Fruit fly (Drosophila melanogaster) whole organism, prepupa: Measurements from ENCODE around the gene CG15914.
A peak's percentile ranks its signal among the peaks of the same experiment; 100 is the strongest.

Source experiments
- Blimp-1 ChIP-seq: fragments of 200-800 bp; sonication (Bioruptor generic); optimal IDR thresholded peaks from 3 replicates; lab custom pipeline; 2017; ENCODE audit warnings: missing biosample characterization, missing genetic modification characterization, mild to moderate bottlenecking, moderate library complexity, missing genetic modification reagents
- CG10669 ChIP-seq: fragments of 200-800 bp; sonication (Bioruptor generic); optimal IDR thresholded peaks from 3 replicates; lab custom pipeline; 2018; ENCODE audit warnings: missing biosample characterization, mild to moderate bottlenecking, missing genetic modification characterization, moderate library complexity
- CG11762 ChIP-seq: fragments of 200-800 bp; sonication (Bioruptor generic); optimal IDR thresholded peaks from 3 replicates; lab custom pipeline; 2016; ENCODE audit warnings: missing biosample characterization, missing genetic modification characterization; ENCODE audit not compliant: insufficient read depth
- CG11902 ChIP-seq: fragments of 200-800 bp; sonication (Bioruptor generic); optimal IDR thresholded peaks from 3 replicates; lab custom pipeline; 2016; ENCODE audit warnings: missing biosample characterization, missing genetic modification characterization
- CG15336 ChIP-seq: fragments of 200-800 bp; sonication (Bioruptor generic); IDR thresholded peaks from 2 replicates; pipeline ENCODE4 v1.3.6; 2022; ENCODE audit warnings: missing biosample characterization, missing genetic modification characterization
- CG16779 ChIP-seq: fragments of 200-800 bp; sonication (Bioruptor generic); optimal IDR thresholded peaks from 3 replicates; lab custom pipeline; 2017; ENCODE audit warnings: missing biosample characterization, mild to moderate bottlenecking, missing genetic modification characterization
- CG31627 ChIP-seq: fragments of 200-800 bp; sonication (Bioruptor generic); optimal IDR thresholded peaks from 3 replicates; lab custom pipeline; 2016; ENCODE audit warnings: missing biosample characterization, missing genetic modification characterization
- CG32006 ChIP-seq: fragments of 200-800 bp; sonication (Bioruptor generic); optimal IDR thresholded peaks from 3 replicates; lab custom pipeline; 2017; ENCODE audit warnings: missing biosample characterization, mild to moderate bottlenecking, missing genetic modification characterization
- CG3919 ChIP-seq: fragments of 200-800 bp; sonication (Bioruptor generic); optimal IDR thresholded peaks from 3 replicates; lab custom pipeline; 2016; ENCODE audit warnings: missing biosample characterization, missing genetic modification characterization
- CG6276 ChIP-seq: fragments of 200-800 bp; sonication (Bioruptor generic); optimal IDR thresholded peaks from 2 replicates; lab custom pipeline; 2017; ENCODE audit warnings: missing biosample characterization, mild to moderate bottlenecking, missing genetic modification characterization
- CG6854 ChIP-seq: fragments of 200-800 bp; sonication (Bioruptor generic); optimal IDR thresholded peaks from 2 replicates; lab custom pipeline; 2017; ENCODE audit warnings: missing biosample characterization, mild to moderate bottlenecking, missing genetic modification characterization
- CG7368 ChIP-seq: fragments of 200-800 bp; sonication (Bioruptor generic); optimal IDR thresholded peaks from 3 replicates; lab custom pipeline; 2016; ENCODE audit warnings: missing biosample characterization, missing genetic modification characterization
- CG8319 ChIP-seq: fragments of 200-800 bp; sonication (Bioruptor generic); optimal IDR thresholded peaks from 3 replicates; lab custom pipeline; 2016; ENCODE audit warnings: missing biosample characterization, missing genetic modification characterization
- CG8632 ChIP-seq: fragments of 200-800 bp; sonication (Bioruptor generic); optimal IDR thresholded peaks from 3 replicates; lab custom pipeline; 2016; ENCODE audit warnings: missing biosample characterization, missing genetic modification characterization
- Eip75B ChIP-seq: fragments of 200-800 bp; sonication (Bioruptor generic); optimal IDR thresholded peaks from 3 replicates; lab custom pipeline; 2016; ENCODE audit warnings: missing biosample characterization, missing genetic modification characterization
- Eip78C ChIP-seq: fragments of 200-800 bp; sonication (Bioruptor generic); peaks from one replicate; lab custom pipeline; 2016; ENCODE audit warnings: missing biosample characterization, missing genetic modification characterization
- Ets21C ChIP-seq: fragments of 200-800 bp; sonication (Bioruptor generic); optimal IDR thresholded peaks from 3 replicates; lab custom pipeline; 2016; ENCODE audit warnings: missing biosample characterization, missing genetic modification characterization
- Ets96B ChIP-seq: fragments of 200-800 bp; optimal IDR thresholded peaks from 2 replicates; lab custom pipeline; 2019; ENCODE audit warnings: missing biosample characterization, mild to moderate bottlenecking, missing genetic modification characterization, moderate library complexity
- Gug ChIP-seq: fragments of 200-800 bp; sonication (Bioruptor generic); IDR thresholded peaks from 2 replicates; pipeline ENCODE4 v1.3.6; 2022; ENCODE audit warnings: missing biosample characterization, missing genetic modification characterization
- Hr38 ChIP-seq: sonication (Bioruptor generic); optimal IDR thresholded peaks from 2 replicates; lab custom pipeline; 2016; ENCODE audit warnings: missing biosample characterization, missing genetic modification characterization
- Met ChIP-seq: fragments of 200-800 bp; sonication (Bioruptor generic); optimal IDR thresholded peaks from 3 replicates; lab custom pipeline; 2016; ENCODE audit warnings: missing biosample characterization, missing genetic modification characterization
- Sox14 ChIP-seq: fragments of 200-800 bp; sonication (Bioruptor generic); optimal IDR thresholded peaks from 3 replicates; lab custom pipeline; 2016; ENCODE audit warnings: missing biosample characterization, missing genetic modification characterization
- Sox15 ChIP-seq: fragments of 200-800 bp; sonication (Bioruptor generic); optimal IDR thresholded peaks from 3 replicates; lab custom pipeline; 2016; ENCODE audit warnings: missing biosample characterization, missing genetic modification characterization
- achi ChIP-seq: fragments of 200-800 bp; sonication (Bioruptor generic); optimal IDR thresholded peaks from 3 replicates; lab custom pipeline; 2016; ENCODE audit warnings: missing biosample characterization, missing genetic modification characterization
- acj6 ChIP-seq: fragments of 200-800 bp; sonication (Bioruptor generic); optimal IDR thresholded peaks from 3 replicates; lab custom pipeline; 2016; ENCODE audit warnings: missing biosample characterization, missing genetic modification characterization
- cyc ChIP-seq: fragments of 200-800 bp; sonication (Bioruptor generic); optimal IDR thresholded peaks from 3 replicates; lab custom pipeline; 2016; ENCODE audit warnings: missing biosample characterization, missing genetic modification characterization
- eg ChIP-seq: fragments of 200-800 bp; sonication (Bioruptor generic); IDR thresholded peaks from 3 replicates; pipeline ENCODE4 v1.3.6; 2022; ENCODE audit warnings: missing biosample characterization, missing genetic modification characterization
- esn ChIP-seq: fragments of 200-800 bp; sonication (Bioruptor generic); optimal IDR thresholded peaks from 2 replicates; lab custom pipeline; 2016; ENCODE audit warnings: missing biosample characterization, mild to moderate bottlenecking, missing genetic modification characterization, moderate library complexity
- fd59A ChIP-seq: fragments of 200-800 bp; sonication (Bioruptor generic); optimal IDR thresholded peaks from 2 replicates; lab custom pipeline; 2017; ENCODE audit warnings: missing biosample characterization, mild to moderate bottlenecking, missing genetic modification characterization, missing genetic modification reagents
- fkh ChIP-seq: fragments of 200-800 bp; sonication (Bioruptor generic); optimal IDR thresholded peaks from 3 replicates; lab custom pipeline; 2017; ENCODE audit warnings: missing biosample characterization, mild to moderate bottlenecking, missing genetic modification characterization, moderate library complexity
- net ChIP-seq: fragments of 200-800 bp; sonication (Bioruptor generic); optimal IDR thresholded peaks from 3 replicates; lab custom pipeline; 2016; ENCODE audit warnings: missing biosample characterization, missing genetic modification characterization
- salr ChIP-seq, 2 experiments: fragments of 200-800 bp; sonication (Bioruptor generic); optimal IDR thresholded peaks; 3 replicates each; lab custom pipeline; 2016 to 2018; ENCODE audit warnings: missing biosample characterization in 2 of 2, missing genetic modification characterization in 2 of 2, mild to moderate bottlenecking in 1 of 2
- svp ChIP-seq: fragments of 200-800 bp; sonication (Bioruptor generic); peaks from one replicate; lab custom pipeline; 2016; ENCODE audit warnings: missing biosample characterization, missing genetic modification characterization
- topi ChIP-seq: fragments of 200-800 bp; sonication (Bioruptor generic); optimal IDR thresholded peaks from 3 replicates; lab custom pipeline; 2016; ENCODE audit warnings: missing biosample characterization, missing genetic modification characterization
- vri ChIP-seq: fragments of 200-800 bp; sonication (Bioruptor generic); optimal IDR thresholded peaks from 3 replicates; lab custom pipeline; 2016; ENCODE audit warnings: missing biosample characterization, mild to moderate bottlenecking, missing genetic modification characterization

The CG15914 gene

dm6 chrX:15869843-15870242 is 16.6 kb downstream of the CG15914 start, which contains the start of gene CG16952:
TSS of gene CG16952 (plus strand) at chrX:15870183.
- TF ChIP-seq CG11762 (GFP tag; lab: Kevin White, UChicago): no peak
- peak; percentile 49 for TF ChIP-seq fkh (GFP tag; lab: Kevin White, UChicago)
- TF ChIP-seq Eip75B (GFP tag; lab: Kevin White, UChicago): no peak
- TF ChIP-seq CG10669: no peak
- peak; percentile 81 for TF ChIP-seq svp (GFP tag; lab: Kevin White, UChicago)
- no peak for TF ChIP-seq fd59A (GFP tag; lab: Kevin White, UChicago)
- TF ChIP-seq CG8319 (GFP tag; lab: Kevin White, UChicago): no peak
- peak; percentile 32 for TF ChIP-seq Sox14 (GFP tag; lab: Kevin White, UChicago)
- TF ChIP-seq Blimp-1 (GFP tag; lab: Kevin White, UChicago): no peak
- TF ChIP-seq CG7368 (GFP tag; lab: Kevin White, UChicago): no peak
- TF ChIP-seq vri (GFP tag; lab: Kevin White, UChicago): peak; percentile 29
- no peak for TF ChIP-seq CG32006 (GFP tag; lab: Kevin White, UChicago)
- TF ChIP-seq Hr38 (GFP tag; lab: Kevin White, UChicago): no peak
- peak; percentile 0 for TF ChIP-seq topi (GFP tag; lab: Kevin White, UChicago)
- no peak for TF ChIP-seq CG6276
- TF ChIP-seq Sox15: no peak
- TF ChIP-seq CG31627 (GFP tag; lab: Kevin White, UChicago): peak; percentile 17

- TF ChIP-seq CG15336: 0 out of 2 replicates have a peak, but pooled peaks have one; percentile 10
- TF ChIP-seq achi (GFP tag; lab: Kevin White, UChicago): no peak
- no peak for TF ChIP-seq CG31627 (GFP tag; lab: Kevin White, UChicago)
- no peak for TF ChIP-seq CG6276
- TF ChIP-seq CG6854: peak; percentile 34
- no peak for TF ChIP-seq salr (GFP tag; optimal IDR thresholded peaks at IDR 0.05; lab: Kevin White, UChicago)
- TF ChIP-seq Met (GFP tag; lab: Kevin White, UChicago): no peak
- TF ChIP-seq topi (GFP tag; lab: Kevin White, UChicago): no peak
- no peak for TF ChIP-seq Gug
- TF ChIP-seq Hr38 (GFP tag; lab: Kevin White, UChicago): no peak
- TF ChIP-seq acj6 (GFP tag; lab: Kevin White, UChicago): no peak
- TF ChIP-seq esn (GFP tag; lab: Kevin White, UChicago): peak; percentile 9
- TF ChIP-seq Blimp-1 (GFP tag; lab: Kevin White, UChicago): no peak
- TF ChIP-seq Ets96B: no peak
- TF ChIP-seq CG3919 (GFP tag; lab: Kevin White, UChicago): no peak
- TF ChIP-seq CG16779 (tag; lab: Kevin White, UChicago): no peak
- TF ChIP-seq Eip78C (GFP tag; lab: Kevin White, UChicago): peak; percentile 80
- no peak for TF ChIP-seq CG11902 (GFP tag; lab: Kevin White, UChicago)
- no peak for TF ChIP-seq fd59A (GFP tag; lab: Kevin White, UChicago)
- TF ChIP-seq net (GFP tag; lab: Kevin White, UChicago): no peak
- no peak for TF ChIP-seq Ets21C (GFP tag; lab: Kevin White, UChicago)
- TF ChIP-seq eg: no peak
- TF ChIP-seq fkh (GFP tag; lab: Kevin White, UChicago): peak; percentile 84
Measured at dm6 chrX:15870777-15871757, 17.8 kb downstream of the CG15914 start.

dm6 chrX:15874437-15874836 is 21.2 kb downstream of the CG15914 start:
- peak; percentile 94 for TF ChIP-seq svp (GFP tag; lab: Kevin White, UChicago)
- TF ChIP-seq CG8632: no peak
- TF ChIP-seq cyc: no peak
